Fruit fly (Drosophila melanogaster) whole organism, embryonic: Measurements from ENCODE around the gene CG44476.
A peak's percentile ranks its signal among the peaks of the same experiment; 100 is the strongest.

Source experiments
- Abd-B ChIP-seq: fragments of 200-800 bp; sonication (Bioruptor generic); optimal IDR thresholded peaks from 2 replicates; lab custom pipeline; 2018; ENCODE audit warnings: missing biosample characterization, mild to moderate bottlenecking, missing genetic modification characterization, moderate library complexity
- Bdp1 ChIP-seq: fragments of 200-800 bp; sonication (Bioruptor generic); optimal IDR thresholded peaks from 3 replicates; lab custom pipeline; 2016; ENCODE audit warnings: missing biosample characterization, missing genetic modification characterization
- C15 ChIP-seq: fragments of 200-800 bp; sonication (Bioruptor generic); IDR thresholded peaks from 3 replicates; pipeline ENCODE4 v1.3.6; 2022; ENCODE audit warnings: missing biosample characterization, missing genetic modification characterization
- CG10267 ChIP-seq: fragments of 200-800 bp; sonication (Bioruptor generic); optimal IDR thresholded peaks from 2 replicates; lab custom pipeline; 2018; ENCODE audit warnings: missing biosample characterization, mild to moderate bottlenecking, missing genetic modification characterization, moderate library complexity
- CG10543 ChIP-seq: fragments of 200-800 bp; sonication (Bioruptor generic); optimal IDR thresholded peaks from 3 replicates; lab custom pipeline; 2017; ENCODE audit warnings: missing biosample characterization, mild to moderate bottlenecking, missing genetic modification characterization, moderate library complexity
- CG11456 ChIP-seq: fragments of 200-800 bp; sonication (Bioruptor generic); IDR thresholded peaks from 3 replicates; pipeline ENCODE4 v1.3.6; 2022; ENCODE audit warnings: missing biosample characterization, missing genetic modification characterization
- CG11723 ChIP-seq: fragments of 200-800 bp; sonication (Bioruptor generic); optimal IDR thresholded peaks from 2 replicates; lab custom pipeline; 2017; ENCODE audit warnings: missing biosample characterization, mild to moderate bottlenecking, missing genetic modification characterization
- CG12071 ChIP-seq: fragments of 200-800 bp; sonication (Bioruptor generic); optimal IDR thresholded peaks from 3 replicates; lab custom pipeline; 2018; ENCODE audit warnings: missing biosample characterization, mild to moderate bottlenecking, missing genetic modification characterization
- CG12104 ChIP-seq: fragments of 200-800 bp; sonication (Bioruptor generic); optimal IDR thresholded peaks from 3 replicates; lab custom pipeline; 2016; ENCODE audit warnings: missing biosample characterization, missing genetic modification characterization
- CG12299 ChIP-seq: fragments of 200-800 bp; sonication (Bioruptor generic); optimal IDR thresholded peaks from 2 replicates; lab custom pipeline; 2018; ENCODE audit warnings: missing biosample characterization, mild to moderate bottlenecking, missing genetic modification characterization
- CG13296 ChIP-seq: fragments of 200-800 bp; sonication (Bioruptor generic); optimal IDR thresholded peaks from 3 replicates; lab custom pipeline; 2018; ENCODE audit warnings: missing biosample characterization, mild to moderate bottlenecking, missing genetic modification characterization
- CG13624 ChIP-seq: fragments of 200-800 bp; sonication (Bioruptor generic); optimal IDR thresholded peaks from 2 replicates; lab custom pipeline; 2016; ENCODE audit warnings: missing biosample characterization, missing genetic modification characterization
- CG17385 ChIP-seq: fragments of 200-800 bp; sonication (Bioruptor generic); optimal IDR thresholded peaks from 3 replicates; lab custom pipeline; 2018; ENCODE audit warnings: missing biosample characterization, mild to moderate bottlenecking, missing genetic modification characterization
- CG18011 ChIP-seq: fragments of 200-800 bp; sonication (Bioruptor generic); optimal IDR thresholded peaks from 2 replicates; lab custom pipeline; 2017; ENCODE audit warnings: missing biosample characterization, missing genetic modification characterization, mild to moderate bottlenecking, moderate library complexity, missing genotype
- CG31365 ChIP-seq: fragments of 200-800 bp; sonication (Bioruptor generic); optimal IDR thresholded peaks from 2 replicates; lab custom pipeline; 2018; ENCODE audit warnings: missing biosample characterization, mild to moderate bottlenecking, missing genetic modification characterization
- CG32772 ChIP-seq: fragments of 200-800 bp; sonication (Bioruptor generic); IDR thresholded peaks from 2 replicates; pipeline ENCODE4 v1.3.6; 2022; ENCODE audit warnings: missing biosample characterization, missing genetic modification characterization
- CG3838 ChIP-seq: fragments of 200-800 bp; sonication (Bioruptor generic); optimal IDR thresholded peaks from 3 replicates; lab custom pipeline; 2016; ENCODE audit warnings: missing biosample characterization, missing genetic modification characterization
- CG4854 ChIP-seq: fragments of 200-800 bp; sonication (Bioruptor generic); optimal IDR thresholded peaks from 2 replicates; lab custom pipeline; 2016; ENCODE audit warnings: missing biosample characterization, missing genetic modification characterization, inconsistent platforms
- CG5180 ChIP-seq: fragments of 200-800 bp; sonication (Bioruptor generic); optimal IDR thresholded peaks from 3 replicates; lab custom pipeline; 2017; ENCODE audit warnings: missing biosample characterization, missing genetic modification characterization, mild to moderate bottlenecking, moderate library complexity, missing genetic modification reagents
- CG6272 ChIP-seq: fragments of 200-800 bp; sonication (Bioruptor generic); IDR thresholded peaks from 2 replicates; pipeline ENCODE4 v1.3.6; 2022; ENCODE audit warnings: missing biosample characterization, missing genetic modification characterization
- CG9215 ChIP-seq: fragments of 200-800 bp; sonication (Bioruptor generic); IDR thresholded peaks from 2 replicates; pipeline ENCODE4 v1.3.6; 2022; ENCODE audit warnings: missing biosample characterization, missing genetic modification characterization
- CG9932 ChIP-seq: fragments of 200-800 bp; sonication (Bioruptor generic); IDR thresholded peaks from 2 replicates; pipeline ENCODE4 v1.3.6; 2022; ENCODE audit warnings: missing biosample characterization, missing genetic modification characterization
- Chrac-16 ChIP-seq: fragments of 200-800 bp; sonication (Bioruptor generic); optimal IDR thresholded peaks from 3 replicates; lab custom pipeline; 2016; ENCODE audit warnings: missing biosample characterization, missing genetic modification characterization
- D19A ChIP-seq: fragments of 200-800 bp; optimal IDR thresholded peaks from 3 replicates; lab custom pipeline; 2019; ENCODE audit warnings: missing biosample characterization, mild to moderate bottlenecking, missing genetic modification characterization, moderate library complexity
- Dip3 ChIP-seq: fragments of 200-800 bp; sonication (Bioruptor generic); optimal IDR thresholded peaks from 3 replicates; lab custom pipeline; 2016; ENCODE audit warnings: missing biosample characterization, missing genetic modification characterization
- Dp ChIP-seq: fragments of 200-800 bp; sonication (Bioruptor generic); optimal IDR thresholded peaks from 2 replicates; lab custom pipeline; 2018; ENCODE audit warnings: missing biosample characterization, mild to moderate bottlenecking, missing genetic modification characterization, moderate library complexity
- ERR ChIP-seq: fragments of 200-800 bp; sonication (Bioruptor generic); optimal IDR thresholded peaks from 2 replicates; lab custom pipeline; 2016; ENCODE audit warnings: missing biosample characterization, missing genetic modification characterization
- Sox102F ChIP-seq: fragments of 200-800 bp; sonication (Bioruptor generic); optimal IDR thresholded peaks from 2 replicates; lab custom pipeline; 2018; ENCODE audit warnings: missing biosample characterization, mild to moderate bottlenecking, missing genetic modification characterization, moderate library complexity
- al ChIP-seq: fragments of 200-800 bp; sonication (Bioruptor generic); IDR thresholded peaks from 2 replicates; pipeline ENCODE4 v1.3.6; 2022; ENCODE audit warnings: missing biosample characterization, missing genetic modification characterization
- ara ChIP-seq: fragments of 200-800 bp; sonication (Bioruptor generic); IDR thresholded peaks from 2 replicates; pipeline ENCODE4 v1.3.6; 2022; ENCODE audit warnings: missing biosample characterization, missing genetic modification characterization
- cato ChIP-seq: fragments of 200-800 bp; sonication (Bioruptor generic); optimal IDR thresholded peaks from 2 replicates; lab custom pipeline; 2016; ENCODE audit warnings: missing biosample characterization, missing genetic modification characterization, borderline replicate concordance
- caup ChIP-seq: fragments of 200-800 bp; sonication (Bioruptor generic); optimal IDR thresholded peaks from 3 replicates; lab custom pipeline; 2017; ENCODE audit warnings: missing biosample characterization, mild to moderate bottlenecking, missing genetic modification characterization, moderate library complexity; ENCODE audit not compliant: severe bottlenecking
- chm ChIP-seq: fragments of 200-800 bp; sonication (Bioruptor generic); IDR thresholded peaks from 2 replicates; pipeline ENCODE4 v1.3.6; 2022; ENCODE audit warnings: missing biosample characterization, missing genetic modification characterization
- dimm ChIP-seq: fragments of 200-800 bp; sonication (Bioruptor generic); IDR thresholded peaks from 2 replicates; pipeline ENCODE4 v1.3.6; 2022; ENCODE audit warnings: missing biosample characterization, missing genetic modification characterization
- esg ChIP-seq: fragments of 200-800 bp; sonication (Bioruptor generic); conservative IDR thresholded peaks from 2 replicates; pipeline ENCODE4 v1.3.6; 2022; ENCODE audit warnings: missing biosample characterization, missing genetic modification characterization
- fd3F ChIP-seq: fragments of 200-800 bp; sonication (Bioruptor generic); optimal IDR thresholded peaks from 2 replicates; lab custom pipeline; 2018; ENCODE audit warnings: missing biosample characterization, mild to moderate bottlenecking, missing genetic modification characterization, moderate library complexity
- fu2 ChIP-seq: fragments of 200-800 bp; sonication (Bioruptor generic); optimal IDR thresholded peaks from 2 replicates; lab custom pipeline; 2016; ENCODE audit warnings: missing biosample characterization, missing genetic modification characterization
- hb ChIP-seq: fragments of 200-800 bp; sonication (Bioruptor generic); IDR thresholded peaks from 3 replicates; pipeline ENCODE4 v1.3.6; 2022; ENCODE audit warnings: missing biosample characterization, missing genetic modification characterization; ENCODE audit not compliant: partially characterized antibody
- kah ChIP-seq: fragments of 200-800 bp; sonication (Bioruptor generic); optimal IDR thresholded peaks from 2 replicates; lab custom pipeline; 2018; ENCODE audit warnings: missing biosample characterization, mild to moderate bottlenecking, missing genetic modification characterization
- lbe ChIP-seq: fragments of 200-800 bp; sonication (Bioruptor generic); optimal IDR thresholded peaks from 2 replicates; lab custom pipeline; 2016; ENCODE audit warnings: missing biosample characterization, mild to moderate bottlenecking, missing genetic modification characterization
- lov ChIP-seq, 2 experiments: fragments of 200-800 bp in 1 of 2; fragments of >200 bp in 1 of 2; sonication (Bioruptor generic) in 1 of 2; IDR thresholded peaks in 1 of 2; optimal IDR thresholded peaks in 1 of 2; 2 replicates in 1 of 2; 3 replicates in 1 of 2; pipeline versions ENCODE4 v1.3.6 to Lab custom; 2017 to 2022; ENCODE audit warnings: missing biosample characterization in 1 of 2, missing genetic modification characterization in 1 of 2
- luna ChIP-seq: fragments of 200-800 bp; sonication (Bioruptor generic); optimal IDR thresholded peaks from 2 replicates; lab custom pipeline; 2016; ENCODE audit warnings: missing biosample characterization, missing genetic modification characterization
- nau ChIP-seq: fragments of 200-800 bp; sonication (Bioruptor generic); optimal IDR thresholded peaks from 3 replicates; lab custom pipeline; 2017; ENCODE audit warnings: missing biosample characterization, mild to moderate bottlenecking, missing genetic modification characterization, missing genetic modification reagents
- psq ChIP-seq: fragments of 200-800 bp; sonication (Bioruptor generic); optimal IDR thresholded peaks from 2 replicates; lab custom pipeline; 2017; ENCODE audit warnings: missing biosample characterization, missing genetic modification characterization
- scrt ChIP-seq: fragments of 200-800 bp; sonication (Bioruptor generic); optimal IDR thresholded peaks from 2 replicates; lab custom pipeline; 2018; ENCODE audit warnings: missing biosample characterization, mild to moderate bottlenecking, missing genetic modification characterization, moderate library complexity
- sqz ChIP-seq: fragments of 200-800 bp; sonication (Bioruptor generic); optimal IDR thresholded peaks from 3 replicates; lab custom pipeline; 2018; ENCODE audit warnings: missing biosample characterization, mild to moderate bottlenecking, missing genetic modification characterization
- tll ChIP-seq, 2 experiments: fragments of 200-800 bp in 1 of 2; fragments of >200 bp in 1 of 2; sonication (Bioruptor generic) in 1 of 2; optimal IDR thresholded peaks; 2 replicates each; lab custom pipeline; 2017 to 2019; ENCODE audit warnings: missing biosample characterization in 2 of 2, missing genetic modification characterization in 2 of 2, mild to moderate bottlenecking in 1 of 2, moderate library complexity in 1 of 2
- trh ChIP-seq: fragments of 200-800 bp; sonication (Bioruptor generic); optimal IDR thresholded peaks from 2 replicates; lab custom pipeline; 2016; ENCODE audit warnings: missing biosample characterization, missing genetic modification characterization
- zfh1 ChIP-seq: fragments of 200-800 bp; sonication (Bioruptor generic); IDR thresholded peaks from 3 replicates; pipeline ENCODE4 v1.3.6; 2022; ENCODE audit warnings: missing biosample characterization, missing genetic modification characterization

Gene CG44476

DNA sequence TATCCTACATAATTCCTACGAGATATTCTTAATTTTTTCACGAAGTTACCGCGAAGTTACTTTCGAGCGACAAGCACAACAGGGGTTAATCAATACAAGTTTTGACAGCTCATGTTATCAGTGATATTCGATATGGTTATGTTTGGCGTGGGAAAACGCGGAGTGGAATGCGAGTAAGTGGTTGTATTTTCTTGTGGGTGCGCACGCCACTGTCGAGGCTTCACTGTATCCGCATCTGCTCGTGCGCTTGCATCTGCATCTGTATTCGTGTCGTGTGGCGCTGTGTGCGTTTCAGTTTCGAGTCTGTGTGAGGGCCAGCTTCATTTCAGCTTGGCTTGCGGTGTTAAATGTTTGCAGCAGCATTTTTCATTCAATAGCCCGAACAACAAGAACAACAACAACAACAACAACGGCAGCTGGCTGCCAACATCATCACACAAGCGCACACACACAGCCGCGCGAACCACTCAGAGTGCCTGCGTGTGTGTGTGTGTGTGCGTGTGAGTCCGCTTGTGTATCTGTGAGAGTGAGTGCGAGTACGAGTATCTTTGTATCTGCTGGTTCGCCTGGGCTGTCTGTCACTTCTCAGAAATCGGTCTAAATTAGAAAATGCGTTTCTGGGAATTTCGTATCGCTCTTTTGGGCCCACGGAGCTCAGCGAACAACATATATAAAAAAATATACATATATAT is 38.3 kb upstream of the CG44476 start (continued):
- TF ChIP-seq CG12104 (GFP tag; lab: Kevin White, UChicago) (no peak), kah (GFP tag; lab: Kevin White, UChicago) (no peak), lov (optimal IDR thresholded peaks at IDR 0.05; lab: Kevin White, UChicago) (no peak), lov (GFP tag; IDR thresholded peaks at IDR 0.05; lab: Robert Waterston, UW) (peak; percentile 69; the same call in 1 of the 3 replicates), CG9932 (GFP tag; lab: Robert Waterston, UW) (peak; percentile 82), al (peak; percentile 57), lbe (GFP tag; lab: Kevin White, UChicago) (peak; percentile 9), Dp (no peak), hb (GFP tag; lab: Robert Waterston, UW) (no peak), dimm (GFP tag; lab: Robert Waterston, UW) (no peak), CG9215 (GFP tag; lab: Robert Waterston, UW) (no peak; the same call in 1 of the 2 replicates), fd3F (GFP tag; lab: Kevin White, UChicago) (peak; percentile 1), sqz (GFP tag; lab: Kevin White, UChicago) (no peak), CG18011 (no peak), CG31365 (tag; lab: Kevin White, UChicago) (no peak), CG10543 (peak; percentile 57), ara (GFP tag; lab: Robert Waterston, UW) (peak; percentile 35; the same call in 1 of the 2 replicates), CG12299 (tag; lab: Kevin White, UChicago) (no peak), Bdp1 (GFP tag; lab: Kevin White, UChicago) (peak; percentile 7), nau (GFP tag; lab: Kevin White, UChicago) (no peak), Abd-B (GFP tag; lab: Kevin White, UChicago) (peak; percentile 48), C15 (no peak), zfh1 (GFP tag; lab: Robert Waterston, UW) (peak; percentile 72), CG12071 (GFP tag; lab: Kevin White, UChicago) (peak; percentile 2), scrt (peak; percentile 1), tll (GFP tag; optimal IDR thresholded peaks at IDR 0.05; lab: Kevin White, UChicago) (peak in 1 of 2 experiments; percentile 35), CG32772 (GFP tag; lab: Robert Waterston, UW) (peak; percentile 51; the same call in 1 of the 2 replicates), CG13296 (GFP tag; lab: Kevin White, UChicago) (no peak), CG17385 (GFP tag; lab: Kevin White, UChicago) (no peak), CG13624 (GFP tag; lab: Kevin White, UChicago) (peak; percentile 59), luna (no peak), trh (GFP tag; lab: Kevin White, UChicago) (no peak), CG6272 (peak; percentile 75), CG3838 (no peak), CG10267 (tag; lab: Kevin White, UChicago) (no peak), D19A (tag; lab: Kevin White, UChicago) (peak; percentile 17), Dip3 (GFP tag; lab: Kevin White, UChicago) (no peak), CG4854 (GFP tag; lab: Kevin White, UChicago) (peak; percentile 20), CG11723 (peak; percentile 25), caup (GFP tag; lab: Kevin White, UChicago) (no peak), esg (GFP tag; lab: Robert Waterston, UW) (peak; percentile 68), ERR (no peak), fu2 (GFP tag; lab: Kevin White, UChicago) (peak; percentile 65), CG5180 (GFP tag; lab: Kevin White, UChicago) (no peak), Sox102F (no peak), psq (GFP tag; lab: Kevin White, UChicago) (no peak), cato (GFP tag; lab: Kevin White, UChicago) (no peak), chm (peak; percentile 51), CG11456 (peak; percentile 92), Chrac-16 (GFP tag; lab: Kevin White, UChicago) (peak; percentile 25)
